Fruit fly (Drosophila melanogaster): Measurements from ENCODE around the gene CG13114.

DNA sequence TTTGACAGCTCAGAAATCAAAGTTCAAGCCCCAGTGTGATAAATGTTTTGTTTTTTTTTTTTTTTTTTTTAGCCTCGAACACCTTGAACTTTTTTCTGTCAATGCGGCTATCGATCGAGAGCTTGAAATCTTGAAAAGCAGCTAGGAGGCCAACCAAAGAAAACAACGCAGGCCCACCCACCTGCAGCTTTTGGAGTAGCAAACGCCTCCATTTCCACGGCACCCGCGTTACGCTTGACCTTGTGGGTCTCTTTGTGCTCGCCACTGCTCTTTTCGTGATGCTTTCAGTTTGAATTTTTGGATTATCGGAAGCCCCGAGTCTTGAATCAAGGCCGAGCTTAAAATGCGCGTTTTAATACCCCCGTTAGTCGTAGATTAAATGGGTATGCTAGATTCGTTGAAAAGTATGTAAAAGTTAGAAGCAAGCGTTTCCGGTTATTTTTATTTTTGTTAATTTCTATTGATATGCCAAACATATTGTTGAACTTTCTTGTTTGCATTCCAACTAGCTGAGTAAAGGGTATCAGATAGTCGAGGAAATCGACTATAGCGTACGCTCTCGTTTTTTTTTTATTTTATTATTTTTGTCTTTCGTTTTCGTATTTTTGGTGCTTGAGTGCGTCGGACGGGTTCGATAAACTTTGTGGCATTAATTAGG, 42.7 kb upstream of the CG13114 start:
- TF ChIP-seq h (GFP tag; optimal IDR thresholded peaks at IDR 0.05), result peak; percentile 64
- no peak for TF ChIP-seq Hr78 (GFP tag; optimal IDR thresholded peaks at IDR 0.05)
- no peak for TF ChIP-seq dl (GFP tag; optimal IDR thresholded peaks at IDR 0.05; ENCODE audit: insufficient read depth in 1 of 2, partially characterized antibody in 2 of 2)
- no peak for TF ChIP-seq Myc (optimal IDR thresholded peaks at IDR 0.05)
- no peak for TF ChIP-seq tai (GFP tag; optimal IDR thresholded peaks at IDR 0.05)
- TF ChIP-seq fru (GFP tag; optimal IDR thresholded peaks at IDR 0.05), result peak; percentile 5
- no peak for TF ChIP-seq Abd-B (GFP tag; optimal IDR thresholded peaks at IDR 0.05)
- TF ChIP-seq jim (GFP tag; optimal IDR thresholded peaks at IDR 0.05), result no peak
- TF ChIP-seq rgr (GFP tag; optimal IDR thresholded peaks at IDR 0.05), result peak; percentile 43
- peak; percentile 0 for TF ChIP-seq Hnf4 (GFP tag; optimal IDR thresholded peaks at IDR 0.05)
- no peak for TF ChIP-seq HLH106 (tag; optimal IDR thresholded peaks at IDR 0.05)
- no peak for TF ChIP-seq lola (GFP tag; optimal IDR thresholded peaks at IDR 0.05)
- no peak for TF ChIP-seq GATAd (GFP tag; optimal IDR thresholded peaks at IDR 0.05)
- peak; percentile 11 for TF ChIP-seq br (GFP tag; optimal IDR thresholded peaks at IDR 0.05)
